Fruit fly (Drosophila melanogaster): ENCODE data around the gene CG42826.

dm6 chr3L:10088415-10088814, 12.3 kb downstream of the CG42826 start:
- TF ChIP-seq CG8478 (optimal IDR thresholded peaks at IDR 0.05) (no peak), CTCF (optimal IDR thresholded peaks at IDR 0.05) (no peak)

Measured in S2 (cell line).